Fruit fly (Drosophila melanogaster): ENCODE measurements around the gene Nna1.
A peak's percentile ranks its signal among the peaks of the same experiment; 100 is the strongest.

Gene Nna1

DNA sequence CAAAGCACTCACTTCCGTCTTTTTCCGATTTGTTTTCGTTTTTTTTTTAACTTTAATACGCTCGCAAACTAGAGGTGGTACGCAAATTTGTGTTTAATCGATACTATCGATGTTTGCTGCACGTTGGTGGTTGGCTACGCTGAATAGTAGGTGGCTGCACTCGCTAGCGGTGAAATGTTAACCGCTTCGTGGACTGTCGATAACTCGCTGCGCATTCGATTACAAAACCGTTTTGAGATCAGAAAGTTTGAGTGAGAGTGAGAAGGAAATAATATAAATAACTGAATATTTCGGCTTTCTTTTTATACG lies 44.0 kb downstream of the Nna1 start, which contains the start of gene g (continued):
- TF ChIP-seq ro (GFP tag; IDR thresholded peaks at IDR 0.05) (no peak), CG16863 (GFP tag; optimal IDR thresholded peaks at IDR 0.05) (no peak), Lhr (GFP tag; optimal IDR thresholded peaks at IDR 0.05) (peak; percentile 40), Dek (tag; optimal IDR thresholded peaks at IDR 0.05) (no peak), CG14014 (GFP tag; IDR thresholded peaks at IDR 0.05) (no peak), CG30431 (GFP tag; optimal IDR thresholded peaks at IDR 0.05) (no peak), grn (GFP tag; optimal IDR thresholded peaks at IDR 0.05) (no peak), Atf-2 (GFP tag; optimal IDR thresholded peaks at IDR 0.05) (no peak), CG4730 (GFP tag; IDR thresholded peaks at IDR 0.05) (no peak), dan (GFP tag; IDR thresholded peaks at IDR 0.05) (no peak), CG2129 (GFP tag; IDR thresholded peaks at IDR 0.05; ENCODE audit: partially characterized antibody) (peak; percentile 74), nerfin-2 (GFP tag; IDR thresholded peaks at IDR 0.05; ENCODE audit: partially characterized antibody) (peak; percentile 83), stwl (tag; optimal IDR thresholded peaks at IDR 0.05) (peak; percentile 55), HHEX (GFP tag; optimal IDR thresholded peaks at IDR 0.05) (no peak), CG9817 (tag; optimal IDR thresholded peaks at IDR 0.05) (no peak), klu (GFP tag; IDR thresholded peaks at IDR 0.05) (no peak), jing (GFP tag; optimal IDR thresholded peaks at IDR 0.05) (no peak), crp (GFP tag; optimal IDR thresholded peaks at IDR 0.05) (peak in 1 of 2 experiments; percentile 11), CG8765 (GFP tag; IDR thresholded peaks at IDR 0.05) (no peak), Dip2 (GFP tag; IDR thresholded peaks at IDR 0.05) (no peak), CG14667 (GFP tag; IDR thresholded peaks at IDR 0.05) (no peak), CG3281 (GFP tag; optimal IDR thresholded peaks at IDR 0.05) (no peak), Dfd (GFP tag; optimal IDR thresholded peaks at IDR 0.05) (no peak), pan (optimal IDR thresholded peaks at IDR 0.05) (no peak), pan (GFP tag; optimal IDR thresholded peaks at IDR 0.05 in 1 of 2, IDR thresholded peaks at IDR 0.05 in 1 of 2) (no peak), Elba2 (GFP tag; optimal IDR thresholded peaks at IDR 0.05) (no peak), fd96Cb (tag; optimal IDR thresholded peaks at IDR 0.05) (no peak), Rx (GFP tag; IDR thresholded peaks at IDR 0.05) (no peak), CG7556 (GFP tag; optimal IDR thresholded peaks at IDR 0.05) (no peak), eve (GFP tag; optimal IDR thresholded peaks at IDR 0.05) (no peak), CG43689 (GFP tag; IDR thresholded peaks at IDR 0.05) (no peak), stc (GFP tag; IDR thresholded peaks at IDR 0.05) (no peak), peb (GFP tag; IDR thresholded peaks at IDR 0.05) (no peak), hkb (optimal IDR thresholded peaks at IDR 0.05) (no peak), hkb (GFP tag; IDR thresholded peaks at IDR 0.05) (0 out of 2 replicates have a peak, but pooled peaks have one; percentile 1), her (GFP tag; optimal IDR thresholded peaks at IDR 0.05) (no peak), en (GFP tag; optimal IDR thresholded peaks at IDR 0.05) (no peak), mld (GFP tag; IDR thresholded peaks at IDR 0.05; ENCODE audit: partially characterized antibody) (peak; percentile 82; the same call in 2 of the 3 replicates), knrl (GFP tag; IDR thresholded peaks at IDR 0.05; ENCODE audit: partially characterized antibody) (peak; percentile 85), Nf-YB (GFP tag; optimal IDR thresholded peaks at IDR 0.05) (no peak), toy (GFP tag; IDR thresholded peaks at IDR 0.05) (no peak), Sin3A (optimal IDR thresholded peaks at IDR 0.05) (peak; percentile 69), Doc3 (GFP tag; IDR thresholded peaks at IDR 0.05; ENCODE audit: partially characterized antibody) (peak; percentile 76), CG13287 (GFP tag; IDR thresholded peaks at IDR 0.05; ENCODE audit: partially characterized antibody) (peak; percentile 86), CG13894 (tag; optimal IDR thresholded peaks at IDR 0.05) (no peak), CG8924 (tag; optimal IDR thresholded peaks at IDR 0.05) (no peak), pzg (GFP tag; optimal IDR thresholded peaks at IDR 0.05) (peak; percentile 89), Hand (GFP tag; optimal IDR thresholded peaks at IDR 0.05) (no peak), pita (GFP tag; optimal IDR thresholded peaks at IDR 0.05) (peak; percentile 74), CG31365 (tag; optimal IDR thresholded peaks at IDR 0.05) (no peak), CG1647 (GFP tag; optimal IDR thresholded peaks at IDR 0.05) (no peak), CG10543 (GFP tag; optimal IDR thresholded peaks at IDR 0.05) (no peak)
